Worm (Caenorhabditis elegans) whole organism, L1 larva: ENCODE data around the gene T14B4.8.

Experiments used
- C04F5.9 ChIP-seq: sonication (generic microtip); optimal IDR thresholded peaks from 2 replicates; lab custom pipeline; 2016; ENCODE audit warnings: missing genetic modification characterization, missing compliant biosample characterization
- C16A3.4 ChIP-seq: fragments of 150-350 bp; optimal IDR thresholded peaks from 2 replicates; lab custom pipeline; 2014; ENCODE audit warnings: missing biosample characterization, missing genetic modification characterization
- aha-1 ChIP-seq: fragments of 150-350 bp; optimal IDR thresholded peaks from 2 replicates; lab custom pipeline; 2014; ENCODE audit warnings: missing biosample characterization, missing genetic modification characterization
- alr-1 ChIP-seq: fragments of 200-800 bp; sonication (Bioruptor generic); optimal IDR thresholded peaks from 2 replicates; lab custom pipeline; 2018; ENCODE audit warnings: borderline replicate concordance, mild to moderate bottlenecking, missing genetic modification characterization, missing compliant biosample characterization
- ama-1 ChIP-seq: fragments of 150-350 bp; optimal IDR thresholded peaks from 2 replicates; lab custom pipeline; 2014
- blmp-1 ChIP-seq: fragments of 150-350 bp; optimal IDR thresholded peaks from 2 replicates; lab custom pipeline; 2014; ENCODE audit warnings: missing biosample characterization, missing genetic modification characterization
- ceh-82 ChIP-seq, 3 experiments: fragments of 150-350 bp in 1 of 3; sonication (generic microtip) in 2 of 3; optimal IDR thresholded peaks; 2 replicates each; lab custom pipeline; 2014 to 2017; ENCODE audit warnings: missing biosample characterization in 3 of 3, missing genetic modification characterization in 3 of 3
- ceh-90 ChIP-seq: sonication (generic microtip); optimal IDR thresholded peaks from 2 replicates; lab custom pipeline; 2016; ENCODE audit warnings: missing genetic modification characterization, missing compliant biosample characterization
- ces-1 ChIP-seq: fragments of 150-350 bp; optimal IDR thresholded peaks from 2 replicates; lab custom pipeline; 2014; ENCODE audit warnings: missing biosample characterization, missing genetic modification reagents, missing genetic modification characterization
- dpl-1 ChIP-seq, 3 experiments: fragments of 150-350 bp in 2 of 3; sonication (generic microtip) in 1 of 3; optimal IDR thresholded peaks; 2 replicates each; lab custom pipeline; 2014 to 2017; ENCODE audit warnings: missing biosample characterization in 3 of 3, missing genetic modification characterization in 3 of 3, missing genetic modification reagents in 3 of 3
- dsc-1 ChIP-seq: sonication (generic microtip); optimal IDR thresholded peaks from 2 replicates; lab custom pipeline; 2016; ENCODE audit warnings: mild to moderate bottlenecking, missing genetic modification characterization, missing compliant biosample characterization
- efl-3 ChIP-seq: fragments of 200-800 bp; sonication (Bioruptor generic); optimal IDR thresholded peaks from 2 replicates; lab custom pipeline; 2018; ENCODE audit warnings: mild to moderate bottlenecking, missing genetic modification characterization, missing compliant biosample characterization
- egl-13 ChIP-seq: sonication (generic microtip); optimal IDR thresholded peaks from 2 replicates; lab custom pipeline; 2016; ENCODE audit warnings: missing genotype, missing genetic modification reagents, missing genetic modification characterization, missing compliant biosample characterization
- fkh-10 ChIP-seq: sonication (generic microtip); optimal IDR thresholded peaks from 2 replicates; lab custom pipeline; 2017; ENCODE audit warnings: missing biosample characterization, missing genetic modification reagents, missing genetic modification characterization
- fkh-8 ChIP-seq: sonication (generic microtip); optimal IDR thresholded peaks from 2 replicates; lab custom pipeline; 2016; ENCODE audit warnings: mild to moderate bottlenecking, missing genetic modification characterization, missing compliant biosample characterization
- grh-1 ChIP-seq: fragments of 200-800 bp; sonication (Bioruptor generic); IDR thresholded peaks from 2 replicates; pipeline ENCODE4 v1.3.6; 2022; ENCODE audit warnings: missing genetic modification reagents, missing genetic modification characterization, missing compliant biosample characterization
- irx-1 ChIP-seq: sonication (generic microtip); optimal IDR thresholded peaks from 2 replicates; lab custom pipeline; 2016; ENCODE audit warnings: missing genetic modification characterization, missing compliant biosample characterization
- jun-1 ChIP-seq: fragments of 150-350 bp; optimal IDR thresholded peaks from 2 replicates; lab custom pipeline; 2014; ENCODE audit warnings: missing biosample characterization, missing genetic modification reagents, missing genetic modification characterization
- lin-13 ChIP-seq: fragments of 150-350 bp; optimal IDR thresholded peaks from 2 replicates; lab custom pipeline; 2014; ENCODE audit warnings: missing biosample characterization, missing genetic modification reagents, missing genetic modification characterization
- lin-14 ChIP-seq: fragments of 200-800 bp; sonication (Bioruptor generic); optimal IDR thresholded peaks from 2 replicates; lab custom pipeline; 2018; ENCODE audit warnings: mild to moderate bottlenecking, missing genetic modification characterization, moderate library complexity, missing compliant biosample characterization
- lin-15B ChIP-seq: fragments of 150-350 bp; sonication (generic microtip); optimal IDR thresholded peaks from 3 replicates; lab custom pipeline; 2014; ENCODE audit warnings: missing biosample characterization, missing genetic modification characterization
- lin-39 ChIP-seq: fragments of 150-350 bp; optimal IDR thresholded peaks from 2 replicates; lab custom pipeline; 2014; ENCODE audit warnings: missing biosample characterization, missing genetic modification reagents, missing genetic modification characterization
- lir-3 ChIP-seq: sonication (generic microtip); optimal IDR thresholded peaks from 2 replicates; lab custom pipeline; 2016; ENCODE audit warnings: mild to moderate bottlenecking, missing genetic modification characterization, moderate library complexity, missing compliant biosample characterization; ENCODE audit not compliant: poor library complexity
- mab-9 ChIP-seq: fragments of 200-800 bp; sonication (Bioruptor generic); IDR thresholded peaks from 2 replicates; pipeline ENCODE4 v1.3.6; 2022; ENCODE audit warnings: missing genetic modification reagents, missing genetic modification characterization, missing compliant biosample characterization
- mdl-1 ChIP-seq, 2 experiments: fragments of 150-350 bp; optimal IDR thresholded peaks; 2 replicates each; lab custom pipeline; 2014 to 2017; ENCODE audit warnings: missing biosample characterization in 2 of 2, missing genetic modification characterization in 2 of 2, inconsistent platforms in 1 of 2
- nhr-28 ChIP-seq: fragments of 150-350 bp; optimal IDR thresholded peaks from 2 replicates; lab custom pipeline; 2014; ENCODE audit warnings: missing biosample characterization, missing genetic modification characterization
- nhr-77 ChIP-seq: fragments of 150-350 bp; optimal IDR thresholded peaks from 2 replicates; lab custom pipeline; 2014; ENCODE audit warnings: missing biosample characterization, missing genetic modification characterization
- skn-1 ChIP-seq: fragments of 150-350 bp; optimal IDR thresholded peaks from 2 replicates; lab custom pipeline; 2014; ENCODE audit warnings: missing biosample characterization, missing genetic modification characterization
- snpc-4 ChIP-seq: fragments of 150-350 bp; optimal IDR thresholded peaks from 2 replicates; lab custom pipeline; 2014; ENCODE audit warnings: missing biosample characterization, missing genetic modification characterization
- snu-23 ChIP-seq: sonication (generic microtip); optimal IDR thresholded peaks from 2 replicates; lab custom pipeline; 2016; ENCODE audit warnings: missing genetic modification characterization, missing compliant biosample characterization
- sox-4 ChIP-seq: sonication (generic microtip); optimal IDR thresholded peaks from 2 replicates; lab custom pipeline; 2016; ENCODE audit warnings: missing genetic modification characterization, missing compliant biosample characterization
- sup-37 ChIP-seq: fragments of 200-800 bp; sonication (Bioruptor generic); optimal IDR thresholded peaks from 2 replicates; lab custom pipeline; 2018; ENCODE audit warnings: mild to moderate bottlenecking, missing genetic modification characterization, missing compliant biosample characterization
- swsn-7 ChIP-seq: sonication (generic microtip); optimal IDR thresholded peaks from 2 replicates; lab custom pipeline; 2016; ENCODE audit warnings: missing genetic modification characterization, missing compliant biosample characterization
- tlp-1 ChIP-seq: fragments of 150-350 bp; optimal IDR thresholded peaks from 2 replicates; lab custom pipeline; 2014; ENCODE audit warnings: missing biosample characterization, missing genetic modification characterization
- unc-62 ChIP-seq: fragments of 150-350 bp; optimal IDR thresholded peaks from 2 replicates; lab custom pipeline; 2014; ENCODE audit warnings: missing biosample characterization, missing genetic modification reagents, missing genetic modification characterization
- vab-15 ChIP-seq: sonication (generic microtip); optimal IDR thresholded peaks from 2 replicates; lab custom pipeline; 2017; ENCODE audit warnings: missing genotype, mild to moderate bottlenecking, missing genetic modification characterization, missing compliant biosample characterization
- zip-4 ChIP-seq: fragments of 200-800 bp; sonication (Bioruptor generic); optimal IDR thresholded peaks from 2 replicates; lab custom pipeline; 2018; ENCODE audit warnings: mild to moderate bottlenecking, missing genetic modification characterization, moderate library complexity, missing compliant biosample characterization
- ztf-11 ChIP-seq, 2 experiments: sonication (generic microtip); optimal IDR thresholded peaks; 2 replicates each; lab custom pipeline; 2016 to 2017; ENCODE audit warnings: missing genetic modification characterization in 2 of 2, missing biosample characterization in 1 of 2, missing compliant biosample characterization in 1 of 2
- ztf-4 ChIP-seq: fragments of 150-350 bp; optimal IDR thresholded peaks from 2 replicates; lab custom pipeline; 2014; ENCODE audit warnings: missing biosample characterization, missing genetic modification characterization

The T14B4.8 gene

DNA sequence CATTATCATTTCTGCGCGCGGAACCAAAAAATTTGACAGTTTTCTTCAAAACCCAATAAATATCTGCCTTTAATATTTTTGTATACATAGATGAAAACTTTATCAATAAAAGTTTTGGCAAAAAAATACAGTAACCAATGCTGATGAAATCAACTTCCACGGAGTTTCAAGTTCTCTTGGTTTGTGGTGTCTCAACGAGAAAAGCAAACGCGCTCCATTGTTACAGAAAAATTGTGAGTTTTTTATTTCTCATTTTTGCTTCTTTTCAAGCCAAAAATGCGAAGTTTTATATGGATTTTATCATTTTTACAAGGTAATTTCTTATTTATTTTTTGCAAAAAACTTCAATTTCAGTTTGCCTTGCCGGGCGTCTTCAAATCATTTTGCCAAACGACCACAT, 5.5 kb upstream of the T14B4.8 start, which contains the start of gene T14B4.3 (continued):
- peak; percentile 77 for TF ChIP-seq lir-3 (tag; lab: Kevin White, UChicago)
- TF ChIP-seq vab-15 (tag; lab: Kevin White, UChicago) = peak; percentile 20
- TF ChIP-seq ceh-90 (tag; lab: Kevin White, UChicago) = no peak
- no peak for TF ChIP-seq fkh-10 (GFP tag; lab: Kevin White, UChicago)
- TF ChIP-seq ceh-82 (tag; optimal IDR thresholded peaks at IDR 0.05; lab: Kevin White, UChicago) = peak in 2 of 3 experiments; percentile 41 to 64
- no peak for TF ChIP-seq unc-62
- peak; percentile 83 for TF ChIP-seq C16A3.4
- TF ChIP-seq zip-4 = no peak
- peak; percentile 28 for TF ChIP-seq nhr-77 (tag; lab: Kevin White, UChicago)
- no peak for TF ChIP-seq aha-1
- no peak for TF ChIP-seq egl-13
- TF ChIP-seq dsc-1 (tag; lab: Kevin White, UChicago) = peak; percentile 15
- TF ChIP-seq dpl-1 (GFP tag; optimal IDR thresholded peaks at IDR 0.05; lab: Kevin White, UChicago) = peak; percentile 53 to 72 (median 71)
- TF ChIP-seq sox-4 (tag; lab: Kevin White, UChicago) = peak; percentile 20
- peak; percentile 4 for TF ChIP-seq C04F5.9 (tag; lab: Kevin White, UChicago)
- TF ChIP-seq grh-1 (GFP tag; lab: Robert Waterston, UW) = no peak
- TF ChIP-seq snpc-4 (tag; lab: Kevin White, UChicago) = no peak
- no peak for TF ChIP-seq efl-3 (GFP tag; lab: Kevin White, UChicago)
- peak; percentile 56 for TF ChIP-seq fkh-8 (tag; lab: Kevin White, UChicago)
- TF ChIP-seq jun-1 = peak; percentile 26
- no peak for TF ChIP-seq tlp-1 (tag; lab: Kevin White, UChicago)
- no peak for TF ChIP-seq ama-1 (lab: Kevin White, UChicago)
- no peak for TF ChIP-seq alr-1 (tag; lab: Kevin White, UChicago)
- no peak for TF ChIP-seq ztf-4
- peak in 1 of 2 experiments; percentile 35 for TF ChIP-seq mdl-1 (tag; optimal IDR thresholded peaks at IDR 0.05; lab: Kevin White, UChicago)
- peak; percentile 60 for TF ChIP-seq snu-23 (GFP tag; lab: Kevin White, UChicago)
- peak; percentile 78 for TF ChIP-seq lin-15B (tag; lab: Kevin White, UChicago)
- TF ChIP-seq nhr-28 (tag; lab: Kevin White, UChicago) = no peak

ce11 chrII:6733718-6734117, 4.5 kb upstream of the T14B4.8 start, which contains the start of gene T14B4.9:
Gene T14B4.9, minus strand, starts transcription at chrII:6733818.
- TF ChIP-seq swsn-7 (tag; lab: Kevin White, UChicago) (no peak), ceh-82 (tag; optimal IDR thresholded peaks at IDR 0.05; lab: Kevin White, UChicago) (no peak), blmp-1 (no peak), mab-9 (GFP tag; lab: Robert Waterston, UW) (no peak), dsc-1 (tag; lab: Kevin White, UChicago) (no peak), lin-13 (GFP tag; lab: Kevin White, UChicago) (no peak), lin-15B (tag; lab: Kevin White, UChicago) (no peak), lin-39 (tag; lab: Kevin White, UChicago) (no peak), skn-1 (tag; lab: Kevin White, UChicago) (no peak), sup-37 (no peak), fkh-10 (GFP tag; lab: Kevin White, UChicago) (no peak), irx-1 (tag; lab: Kevin White, UChicago) (no peak), ces-1 (GFP tag; lab: Kevin White, UChicago) (no peak), ztf-11 (tag; optimal IDR thresholded peaks at IDR 0.05; lab: Kevin White, UChicago) (no peak)
- TF ChIP-seq, all 84 proteins: peak for 0

DNA sequence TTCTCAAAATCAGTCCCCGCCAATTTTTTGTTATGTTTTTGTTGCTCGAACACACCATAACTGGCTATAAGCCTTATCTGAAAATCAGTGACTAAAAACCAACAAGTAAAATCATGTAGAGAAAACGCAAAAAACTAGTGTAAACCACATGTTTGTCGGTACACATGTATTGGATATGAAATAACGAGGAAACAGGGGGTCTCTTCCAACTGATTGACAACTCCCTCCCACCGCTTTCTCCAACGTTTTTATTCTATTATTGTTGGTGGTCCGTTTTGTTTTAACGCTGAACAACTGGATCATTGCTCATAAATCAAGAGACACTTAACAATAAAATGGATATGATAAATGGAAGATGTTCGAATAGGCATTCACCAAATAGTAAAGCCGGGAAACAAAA, 2.4 kb downstream of the T14B4.8 start:
- TF ChIP-seq lin-14 (GFP tag; lab: Kevin White, UChicago) (peak; percentile 32), dsc-1 (tag; lab: Kevin White, UChicago) (peak; percentile 52), ces-1 (GFP tag; lab: Kevin White, UChicago) (no peak)
